Fruit fly (Drosophila melanogaster): ENCODE results near the gene rau.

dm6 chr2L:5883441-5883840 is 4.1 kb upstream of the rau start, which contains the start of gene CG44574:
- TF ChIP-seq CG9705 (GFP tag; optimal IDR thresholded peaks at IDR 0.05) (no peak), woc (GFP tag; optimal IDR thresholded peaks at IDR 0.05) (no peak), dsf (GFP tag; optimal IDR thresholded peaks at IDR 0.05; ENCODE audit: borderline replicate concordance) (no peak)

All from whole organism, wandering third instar larva.